Worm (Caenorhabditis elegans) whole organism, mixed stage, embryonic: ENCODE measurements around the gene F46F5.11.
A peak's percentile ranks its signal among the peaks of the same experiment; 100 is the strongest.

ENCODE experiments used
- ceh-39 ChIP-seq: fragments of 150-350 bp; optimal IDR thresholded peaks from 2 replicates; lab custom pipeline; 2014; ENCODE audit warnings: missing biosample characterization, missing genetic modification characterization
- ces-1 ChIP-seq: fragments of 150-350 bp; optimal IDR thresholded peaks from 2 replicates; lab custom pipeline; 2014; ENCODE audit warnings: missing biosample characterization, missing genetic modification reagents, missing genetic modification characterization
- elt-1 ChIP-seq: sonication (generic microtip); optimal IDR thresholded peaks from 2 replicates; lab custom pipeline; 2017; ENCODE audit warnings: missing genetic modification characterization, mild to moderate bottlenecking, missing compliant biosample characterization, antibody characterized with exemption, moderate library complexity, borderline replicate concordance; ENCODE audit not compliant: insufficient read depth
- mab-5 ChIP-seq: fragments of 150-350 bp; optimal IDR thresholded peaks from 2 replicates; lab custom pipeline; 2014; ENCODE audit warnings: missing biosample characterization, missing genetic modification characterization
- nhr-12 ChIP-seq: fragments of 150-350 bp; optimal IDR thresholded peaks from 2 replicates; lab custom pipeline; 2014; ENCODE audit warnings: missing biosample characterization, missing genetic modification characterization
- nhr-237 ChIP-seq: fragments of 150-350 bp; optimal IDR thresholded peaks from 2 replicates; lab custom pipeline; 2014; ENCODE audit warnings: missing biosample characterization, missing genetic modification characterization
- nhr-76 ChIP-seq: sonication (generic microtip); optimal IDR thresholded peaks from 2 replicates; lab custom pipeline; 2017; ENCODE audit warnings: missing biosample characterization, missing genetic modification characterization
- sem-2 ChIP-seq: fragments of 200-800 bp; sonication (Bioruptor generic); optimal IDR thresholded peaks from 2 replicates; lab custom pipeline; 2018; ENCODE audit warnings: mild to moderate bottlenecking, missing genetic modification characterization, missing compliant biosample characterization
- snpc-4 ChIP-seq: fragments of 150-350 bp; optimal IDR thresholded peaks from 2 replicates; lab custom pipeline; 2014; ENCODE audit warnings: missing biosample characterization, missing genetic modification characterization
- unc-120 ChIP-seq: sonication (generic microtip); optimal IDR thresholded peaks from 2 replicates; lab custom pipeline; 2017; ENCODE audit warnings: missing genetic modification characterization, missing compliant biosample characterization; ENCODE audit not compliant: poor library complexity, severe bottlenecking
- unc-39 ChIP-seq: fragments of 150-350 bp; optimal IDR thresholded peaks from 2 replicates; lab custom pipeline; 2014; ENCODE audit warnings: missing biosample characterization, missing genetic modification characterization
- unc-62 ChIP-seq: fragments of 150-350 bp; optimal IDR thresholded peaks from 2 replicates; lab custom pipeline; 2014; ENCODE audit warnings: missing biosample characterization, missing genetic modification reagents, missing genetic modification characterization
- zip-8 ChIP-seq: fragments of 150-350 bp; optimal IDR thresholded peaks from 2 replicates; lab custom pipeline; 2014; ENCODE audit warnings: missing biosample characterization, missing genetic modification characterization

ce11 chrII:848519-848918, 40.0 kb downstream of the F46F5.11 start, which contains the start of the genes acdh-9 and F28A10.13:
- TF ChIP-seq zip-8 (tag; lab: Kevin White, UChicago) (no peak), unc-62 (GFP tag; lab: Kevin White, UChicago) (peak; percentile 70), snpc-4 (no peak), nhr-237 (tag; lab: Kevin White, UChicago) (no peak), elt-1 (tag; lab: Kevin White, UChicago) (no peak), unc-39 (tag; lab: Kevin White, UChicago) (no peak), unc-120 (tag; lab: Kevin White, UChicago) (peak; percentile 2), nhr-12 (tag; lab: Kevin White, UChicago) (no peak), mab-5 (tag; lab: Kevin White, UChicago) (no peak), ceh-39 (tag; lab: Kevin White, UChicago) (no peak), sem-2 (GFP tag; lab: Kevin White, UChicago) (no peak), nhr-76 (no peak), ces-1 (GFP tag; lab: Kevin White, UChicago) (no peak)
